Fruit fly (Drosophila melanogaster) whole organism, prepupa: ENCODE measurements around the gene Cdep.

Experiments used
- CG10669 ChIP-seq: fragments of 200-800 bp; sonication (Bioruptor generic); optimal IDR thresholded peaks from 3 replicates; lab custom pipeline; 2018; ENCODE audit warnings: missing biosample characterization, mild to moderate bottlenecking, missing genetic modification characterization, moderate library complexity
- CG11902 ChIP-seq: fragments of 200-800 bp; sonication (Bioruptor generic); optimal IDR thresholded peaks from 3 replicates; lab custom pipeline; 2016; ENCODE audit warnings: missing biosample characterization, missing genetic modification characterization
- CG6854 ChIP-seq: fragments of 200-800 bp; sonication (Bioruptor generic); optimal IDR thresholded peaks from 2 replicates; lab custom pipeline; 2017; ENCODE audit warnings: missing biosample characterization, mild to moderate bottlenecking, missing genetic modification characterization
- CG7368 ChIP-seq: fragments of 200-800 bp; sonication (Bioruptor generic); optimal IDR thresholded peaks from 3 replicates; lab custom pipeline; 2016; ENCODE audit warnings: missing biosample characterization, missing genetic modification characterization
- CG8119 ChIP-seq: fragments of 200-800 bp; sonication (Bioruptor generic); IDR thresholded peaks from 3 replicates; pipeline ENCODE4 v1.3.6; 2022; ENCODE audit warnings: missing biosample characterization, missing genetic modification characterization
- CG8319 ChIP-seq: fragments of 200-800 bp; sonication (Bioruptor generic); optimal IDR thresholded peaks from 3 replicates; lab custom pipeline; 2016; ENCODE audit warnings: missing biosample characterization, missing genetic modification characterization
- CG8632 ChIP-seq: fragments of 200-800 bp; sonication (Bioruptor generic); optimal IDR thresholded peaks from 3 replicates; lab custom pipeline; 2016; ENCODE audit warnings: missing biosample characterization, missing genetic modification characterization
- Gug ChIP-seq: fragments of 200-800 bp; sonication (Bioruptor generic); IDR thresholded peaks from 2 replicates; pipeline ENCODE4 v1.3.6; 2022; ENCODE audit warnings: missing biosample characterization, missing genetic modification characterization
- Lpt ChIP-seq: fragments of 200-800 bp; sonication (Bioruptor generic); optimal IDR thresholded peaks from 3 replicates; lab custom pipeline; 2016; ENCODE audit warnings: missing biosample characterization, missing genetic modification characterization
- Met ChIP-seq: fragments of 200-800 bp; sonication (Bioruptor generic); optimal IDR thresholded peaks from 3 replicates; lab custom pipeline; 2016; ENCODE audit warnings: missing biosample characterization, missing genetic modification characterization
- eg ChIP-seq: fragments of 200-800 bp; sonication (Bioruptor generic); IDR thresholded peaks from 3 replicates; pipeline ENCODE4 v1.3.6; 2022; ENCODE audit warnings: missing biosample characterization, missing genetic modification characterization
- fkh ChIP-seq: fragments of 200-800 bp; sonication (Bioruptor generic); optimal IDR thresholded peaks from 3 replicates; lab custom pipeline; 2017; ENCODE audit warnings: missing biosample characterization, mild to moderate bottlenecking, missing genetic modification characterization, moderate library complexity
- lz ChIP-seq: fragments of 200-800 bp; sonication (Bioruptor generic); optimal IDR thresholded peaks from 3 replicates; lab custom pipeline; 2016; ENCODE audit warnings: missing biosample characterization, missing genetic modification characterization
- ss ChIP-seq, 2 experiments: fragments of 200-800 bp; sonication (Bioruptor generic); optimal IDR thresholded peaks; 2 replicates in 1 of 2; 3 replicates in 1 of 2; lab custom pipeline; 2017 to 2018; ENCODE audit warnings: mild to moderate bottlenecking in 2 of 2, missing biosample characterization in 2 of 2, missing genetic modification characterization in 2 of 2, moderate library complexity in 1 of 2

DNA sequence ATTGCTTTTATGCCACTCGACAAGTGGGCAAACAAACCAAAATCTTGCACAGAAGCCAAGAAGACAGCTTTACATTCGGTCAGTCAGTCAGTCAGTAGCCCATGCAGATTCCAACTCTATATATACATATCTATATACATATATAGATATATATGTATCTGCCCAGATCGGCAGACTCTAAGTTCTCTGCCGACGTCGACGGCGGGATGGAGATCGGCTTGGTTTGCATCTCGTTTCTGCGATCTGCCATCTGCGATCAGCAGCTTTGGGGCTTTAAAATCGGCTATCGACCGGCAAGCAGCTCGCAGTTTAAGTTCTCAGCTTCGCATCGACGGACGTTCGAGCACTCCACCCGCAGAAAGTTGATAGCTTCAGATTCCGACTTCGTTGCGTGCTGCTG is 54.8 kb downstream of the Cdep start, which contains the start of gene Jhbp1:
- TF ChIP-seq ss (GFP tag; optimal IDR thresholded peaks at IDR 0.05; lab: Kevin White, UChicago) = no peak
- no peak for TF ChIP-seq Lpt
- no peak for TF ChIP-seq CG8119 (GFP tag; lab: Robert Waterston, UW)
- no peak for TF ChIP-seq Met (GFP tag; lab: Kevin White, UChicago)
- no peak for TF ChIP-seq fkh
- no peak for TF ChIP-seq CG10669 (GFP tag; lab: Kevin White, UChicago)
- no peak for TF ChIP-seq lz (GFP tag; lab: Kevin White, UChicago)
- TF ChIP-seq eg (GFP tag; lab: Robert Waterston, UW) = no peak
- no peak for TF ChIP-seq CG8632 (GFP tag; lab: Kevin White, UChicago)
- TF ChIP-seq CG8319 = no peak
- TF ChIP-seq CG6854 (GFP tag; lab: Kevin White, UChicago) = no peak
- no peak for TF ChIP-seq CG7368
- no peak for TF ChIP-seq Gug (GFP tag; lab: Robert Waterston, UW)
- TF ChIP-seq CG11902 (GFP tag; lab: Kevin White, UChicago) = no peak
